Worm (Caenorhabditis elegans) whole organism, L4 larva: Measurements from ENCODE around the gene srbc-2.

ENCODE experiments used
- D1046.2 ChIP-seq: fragments of 200-800 bp; sonication (Bioruptor generic); IDR thresholded peaks from 2 replicates; pipeline ENCODE4 v1.3.6; 2022; ENCODE audit warnings: missing genetic modification characterization, missing compliant biosample characterization
- F10B5.3 ChIP-seq: sonication (generic microtip); optimal IDR thresholded peaks from 2 replicates; lab custom pipeline; 2016; ENCODE audit warnings: mild to moderate bottlenecking, missing genetic modification characterization, missing compliant biosample characterization
- ceh-20 ChIP-seq: fragments of 200-800 bp; sonication (Bioruptor generic); IDR thresholded peaks from 2 replicates; pipeline ENCODE4 v1.3.6; 2022; ENCODE audit warnings: missing genetic modification reagents, missing genetic modification characterization, missing compliant biosample characterization
- ceh-28 ChIP-seq: fragments of 150-350 bp; optimal IDR thresholded peaks from 2 replicates; lab custom pipeline; 2014; ENCODE audit warnings: missing biosample characterization, missing genetic modification reagents, missing genetic modification characterization
- duxl-1 ChIP-seq: sonication (generic microtip); optimal IDR thresholded peaks from 2 replicates; lab custom pipeline; 2016; ENCODE audit warnings: mild to moderate bottlenecking, missing genetic modification characterization, moderate library complexity, missing compliant biosample characterization; ENCODE audit not compliant: poor library complexity
- lin-39 ChIP-seq: fragments of 150-350 bp; optimal IDR thresholded peaks from 2 replicates; lab custom pipeline; 2014; ENCODE audit warnings: missing biosample characterization, missing genetic modification reagents, missing genetic modification characterization
- lir-3 ChIP-seq: sonication (generic microtip); optimal IDR thresholded peaks from 2 replicates; lab custom pipeline; 2016; ENCODE audit warnings: mild to moderate bottlenecking, missing genetic modification characterization, missing compliant biosample characterization
- lsy-2 ChIP-seq, 2 experiments: fragments of 150-350 bp in 1 of 2; sonication (generic microtip) in 1 of 2; optimal IDR thresholded peaks; 2 replicates each; lab custom pipeline; 2014 to 2017; ENCODE audit warnings: missing biosample characterization in 2 of 2, missing genetic modification characterization in 2 of 2
- madf-9 ChIP-seq: fragments of 200-800 bp; sonication (Bioruptor generic); conservative IDR thresholded peaks from 2 replicates; pipeline ENCODE4 v1.3.6; 2022; ENCODE audit warnings: missing genetic modification reagents, missing genetic modification characterization, missing compliant biosample characterization
- unc-62 ChIP-seq, 3 experiments: fragments of 150-350 bp in 1 of 3; sonication (generic microtip); optimal IDR thresholded peaks in 2 of 3; peaks in 1 of 3; 1 replicate in 1 of 3; 2 replicates in 2 of 3; lab custom pipeline; 2014 to 2017; ENCODE audit warnings: missing biosample characterization in 3 of 3, missing genetic modification characterization in 3 of 3, missing genetic modification reagents in 3 of 3, missing genotype in 1 of 3

- TF ChIP-seq madf-9 (GFP tag; lab: Robert Waterston, UW) (no peak), duxl-1 (no peak), ceh-28 (tag; lab: Kevin White, UChicago) (no peak), lin-39 (tag; lab: Kevin White, UChicago) (no peak), lsy-2 (tag; optimal IDR thresholded peaks at IDR 0.05; lab: Kevin White, UChicago) (no peak), F10B5.3 (tag; lab: Kevin White, UChicago) (no peak), ceh-20 (GFP tag; lab: Robert Waterston, UW) (no peak), unc-62 (GFP tag; optimal IDR thresholded peaks at IDR 0.05 in 1 of 2; lab: Kevin White, UChicago) (no peak), unc-62 (tag; optimal IDR thresholded peaks at IDR 0.05; lab: Kevin White, UChicago) (no peak), D1046.2 (GFP tag; lab: Robert Waterston, UW) (no peak), lir-3 (tag; lab: Kevin White, UChicago) (no peak)
Observed at ce11 chrV:3352925-3353324, 23.9 kb downstream of the srbc-2 start, which contains the start of gene C17B7.12.
